3 fruit fly cellular contexts compared by ENCODE assay signal in genomic region chr3R:16553459-16554230, dm6.
A peak's percentile ranks its signal among the peaks of the same experiment; 100 is the strongest.
TF ChIP-seq lines count a peak whose summit lies in the region.

No protein-coding gene starts in this region.

- no peak for TF ChIP-seq CTCF in whole organism, embryonic (GFP tag; optimal IDR thresholded peaks at IDR 0.05; lab: Kevin White, UChicago)

TF ChIP-seq in whole organism, embryonic, 481 proteins besides CTCF, POLR2A, EP300 and RAD21 (continues in another document):
- TF ChIP-seq CG12391 (tag; optimal IDR thresholded peaks at IDR 0.05; lab: Kevin White, UChicago): peak; percentile 12
- peak; percentile 24 for TF ChIP-seq CG7556 (GFP tag; optimal IDR thresholded peaks at IDR 0.05; lab: Kevin White, UChicago)
- TF ChIP-seq CG31441 (GFP tag; IDR thresholded peaks at IDR 0.05; lab: Robert Waterston, UW): peak; percentile 47; the same call in 1 of the 2 replicates
- TF ChIP-seq gcm (GFP tag; optimal IDR thresholded peaks at IDR 0.05; lab: Kevin White, UChicago): peak; percentile 81
- TF ChIP-seq CG4282 (GFP tag; optimal IDR thresholded peaks at IDR 0.05; lab: Kevin White, UChicago): no peak
- TF ChIP-seq CG7839 (tag; optimal IDR thresholded peaks at IDR 0.05; lab: Kevin White, UChicago): peak; percentile 6
- TF ChIP-seq dmrt99B (tag; optimal IDR thresholded peaks at IDR 0.05; lab: Kevin White, UChicago): peak; percentile 20
- peak; percentile 23 for TF ChIP-seq CG9437 (GFP tag; optimal IDR thresholded peaks at IDR 0.05; lab: Kevin White, UChicago)
- TF ChIP-seq gsb-n (tag; optimal IDR thresholded peaks at IDR 0.05; lab: Kevin White, UChicago): no peak
- TF ChIP-seq CG17361 (GFP tag; IDR thresholded peaks at IDR 0.05; lab: Robert Waterston, UW): peak; percentile 58; the same call in 2 of the 3 replicates
- peak; percentile 9 for TF ChIP-seq CG17802 (tag; optimal IDR thresholded peaks at IDR 0.05; lab: Kevin White, UChicago)
- TF ChIP-seq Sox100B (GFP tag; optimal IDR thresholded peaks at IDR 0.05; lab: Kevin White, UChicago): peak; percentile 56
- TF ChIP-seq grn (GFP tag; optimal IDR thresholded peaks at IDR 0.05; lab: Kevin White, UChicago): peak; percentile 24
- peak; percentile 17 for TF ChIP-seq CoRest (tag; optimal IDR thresholded peaks at IDR 0.05; lab: Kevin White, UChicago)
- TF ChIP-seq fd96Cb (tag; optimal IDR thresholded peaks at IDR 0.05; lab: Kevin White, UChicago): peak; percentile 16
- 0 out of 2 replicates have a peak, but pooled peaks have one; percentile 24 for TF ChIP-seq ato (GFP tag; IDR thresholded peaks at IDR 0.05; lab: Robert Waterston, UW; ENCODE audit: partially characterized antibody)
- TF ChIP-seq CG34422 (GFP tag; IDR thresholded peaks at IDR 0.05; lab: Robert Waterston, UW): 0 out of 3 replicates have a peak, but pooled peaks have one; percentile 32
- TF ChIP-seq row (GFP tag; IDR thresholded peaks at IDR 0.05; lab: Robert Waterston, UW): peak; percentile 25; the same call in 1 of the 3 replicates
- peak; percentile 23 for TF ChIP-seq gem (tag; optimal IDR thresholded peaks at IDR 0.05; lab: Kevin White, UChicago)
- TF ChIP-seq chinmo (GFP tag; IDR thresholded peaks at IDR 0.05; lab: Robert Waterston, UW; ENCODE audit: partially characterized antibody): peak; percentile 62; the same call in 1 of the 4 replicates
- no peak for TF ChIP-seq h (optimal IDR thresholded peaks at IDR 0.05; lab: Kevin White, UChicago)
- peak; percentile 51; the same call in 1 of the 2 replicates for TF ChIP-seq chm (GFP tag; IDR thresholded peaks at IDR 0.05; lab: Robert Waterston, UW)
- TF ChIP-seq Bgb (GFP tag; IDR thresholded peaks at IDR 0.05; lab: Robert Waterston, UW; ENCODE audit: partially characterized antibody): 0 out of 2 replicates have a peak, but pooled peaks have one; percentile 21
- peak; percentile 1 for TF ChIP-seq nmo (GFP tag; optimal IDR thresholded peaks at IDR 0.05; lab: Kevin White, UChicago)
- 0 out of 3 replicates have a peak, but pooled peaks have one; percentile 28 for TF ChIP-seq sr (GFP tag; IDR thresholded peaks at IDR 0.05; lab: Robert Waterston, UW)
- TF ChIP-seq Blimp-1 (GFP tag; optimal IDR thresholded peaks at IDR 0.05; lab: Kevin White, UChicago): peak; percentile 42
- no peak for TF ChIP-seq CG4820 (GFP tag; optimal IDR thresholded peaks at IDR 0.05; lab: Kevin White, UChicago)

TF ChIP-seq in whole organism, prepupa, 60 proteins besides CTCF, POLR2A, EP300 and RAD21:
- TF ChIP-seq Hr39 (GFP tag; optimal IDR thresholded peaks at IDR 0.05; lab: Kevin White, UChicago) (no peak), Lpt (GFP tag; optimal IDR thresholded peaks at IDR 0.05; lab: Kevin White, UChicago) (no peak), achi (GFP tag; optimal IDR thresholded peaks at IDR 0.05; lab: Kevin White, UChicago) (no peak), Eip93F (GFP tag; optimal IDR thresholded peaks at IDR 0.05; lab: Kevin White, UChicago) (no peak), CG6276 (GFP tag; optimal IDR thresholded peaks at IDR 0.05; lab: Kevin White, UChicago) (no peak), Eip78C (GFP tag; lab: Kevin White, UChicago) (peak; percentile 57), dac (GFP tag; optimal IDR thresholded peaks at IDR 0.05; lab: Kevin White, UChicago) (no peak), CG31627 (GFP tag; optimal IDR thresholded peaks at IDR 0.05; lab: Kevin White, UChicago) (no peak), CG32006 (GFP tag; optimal IDR thresholded peaks at IDR 0.05; lab: Kevin White, UChicago) (peak; percentile 12)

TF ChIP-seq in whole organism, pupa, 21 proteins besides CTCF, POLR2A, EP300 and RAD21:
- no peak for TF ChIP-seq CG9948 (tag; optimal IDR thresholded peaks at IDR 0.05; lab: Kevin White, UChicago)
- TF ChIP-seq CG15710 (tag; optimal IDR thresholded peaks at IDR 0.05; lab: Kevin White, UChicago): no peak
- peak; percentile 4 for TF ChIP-seq CG14655 (GFP tag; optimal IDR thresholded peaks at IDR 0.05; lab: Kevin White, UChicago)

Comparison
In these comparisons a context has a peak if more than half of its experiments do, and no peak if none do; other contexts are left out.
1. Of the 7 proteins assayed by ChIP-seq in both whole organism, embryonic and whole organism, prepupa: peak only in whole organism, embryonic: Blimp-1; only in whole organism, prepupa: none; in both: none; in neither: 6.